Fruit fly (Drosophila melanogaster): ENCODE measurements around the gene CG13144.

Gene CG13144

DNA sequence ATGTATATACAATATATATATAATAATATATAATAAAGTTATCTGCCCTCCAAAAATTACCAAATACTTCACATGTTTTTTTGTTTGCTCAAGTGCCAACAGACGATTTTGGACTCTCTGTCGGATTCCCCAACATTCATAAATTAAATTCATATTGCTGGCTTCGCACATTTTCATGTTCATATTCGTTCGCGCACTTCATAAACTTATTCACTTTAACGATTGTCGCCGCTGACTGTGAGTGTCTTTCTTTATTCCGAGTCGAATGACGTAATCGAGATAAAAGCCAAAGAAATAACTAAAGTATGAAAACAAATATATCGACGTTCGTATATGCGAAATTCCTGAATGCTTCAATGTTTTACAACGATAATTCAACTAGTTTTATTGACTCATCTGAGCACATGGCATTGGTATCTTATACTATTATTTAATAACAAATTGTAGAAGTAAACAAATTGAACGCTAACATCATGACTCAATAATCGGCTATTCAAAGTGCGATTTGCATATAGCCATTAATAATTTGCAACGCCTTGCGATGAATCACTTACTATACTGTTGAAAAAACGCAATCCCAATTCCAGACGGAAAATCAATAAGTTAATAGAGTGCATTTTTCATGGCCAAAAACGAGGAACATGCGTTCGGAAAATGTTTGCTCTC lies 9.2 kb upstream of the CG13144 start:
- TF ChIP-seq h (optimal IDR thresholded peaks at IDR 0.05) (no peak), insv (optimal IDR thresholded peaks at IDR 0.05) (no peak), Myc (optimal IDR thresholded peaks at IDR 0.05) (no peak), ttk (optimal IDR thresholded peaks at IDR 0.05) (no peak), Sin3A (optimal IDR thresholded peaks at IDR 0.05) (no peak), psq (optimal IDR thresholded peaks at IDR 0.05) (no peak)

dm6 chr2L:10499608-10500007 lies 8.4 kb upstream of the CG13144 start:
- TF ChIP-seq h (optimal IDR thresholded peaks at IDR 0.05) (no peak), Sin3A (optimal IDR thresholded peaks at IDR 0.05) (no peak), ttk (optimal IDR thresholded peaks at IDR 0.05) (no peak), psq (optimal IDR thresholded peaks at IDR 0.05) (no peak), insv (optimal IDR thresholded peaks at IDR 0.05) (no peak), Myc (optimal IDR thresholded peaks at IDR 0.05) (no peak)

DNA sequence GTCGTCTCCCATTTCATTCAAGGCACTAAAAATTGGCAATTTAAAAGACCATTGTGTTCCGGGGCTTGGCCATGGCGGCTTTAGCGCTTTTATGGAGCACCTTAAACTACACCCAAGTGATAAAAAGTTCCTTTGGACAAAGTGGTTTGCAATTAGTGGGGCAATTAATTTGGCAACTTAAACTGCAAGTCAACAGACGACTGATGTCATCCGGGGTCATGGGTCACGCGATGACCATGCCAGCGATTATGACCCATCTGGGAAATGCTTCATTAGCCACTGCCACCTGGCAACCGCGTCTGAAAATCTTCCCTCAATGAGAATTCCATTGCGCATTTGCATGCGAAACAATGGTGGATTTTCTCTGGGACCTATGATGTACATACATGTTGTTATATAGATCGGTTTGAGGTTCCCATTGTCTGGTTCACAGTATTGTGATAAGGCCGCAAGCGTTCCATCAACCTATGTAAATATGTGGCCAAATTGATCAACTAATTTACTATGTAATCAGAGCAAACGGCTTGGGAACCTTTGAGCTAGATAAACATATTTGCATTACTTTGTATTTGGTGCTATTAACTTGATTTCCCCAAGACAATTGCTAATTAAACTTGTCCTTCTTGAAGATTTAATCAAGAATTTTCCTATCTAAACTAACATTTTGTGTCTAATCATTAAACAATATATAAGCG lies 6.0 kb upstream of the CG13144 start:
- TF ChIP-seq h (optimal IDR thresholded peaks at IDR 0.05) (no peak), Sin3A (optimal IDR thresholded peaks at IDR 0.05) (no peak), insv (optimal IDR thresholded peaks at IDR 0.05) (no peak), Myc (optimal IDR thresholded peaks at IDR 0.05) (no peak), ttk (optimal IDR thresholded peaks at IDR 0.05) (no peak), psq (optimal IDR thresholded peaks at IDR 0.05) (no peak)

- TF ChIP-seq psq (optimal IDR thresholded peaks at IDR 0.05): no peak
- no peak for TF ChIP-seq ttk (optimal IDR thresholded peaks at IDR 0.05)
- no peak for TF ChIP-seq Sin3A (optimal IDR thresholded peaks at IDR 0.05)
- no peak for TF ChIP-seq Myc (optimal IDR thresholded peaks at IDR 0.05)
- no peak for TF ChIP-seq insv (optimal IDR thresholded peaks at IDR 0.05)
- no peak for TF ChIP-seq h (optimal IDR thresholded peaks at IDR 0.05)
These were observed 5.1 kb upstream of the CG13144 start for dm6 chr2L:10496338-10496737.

DNA sequence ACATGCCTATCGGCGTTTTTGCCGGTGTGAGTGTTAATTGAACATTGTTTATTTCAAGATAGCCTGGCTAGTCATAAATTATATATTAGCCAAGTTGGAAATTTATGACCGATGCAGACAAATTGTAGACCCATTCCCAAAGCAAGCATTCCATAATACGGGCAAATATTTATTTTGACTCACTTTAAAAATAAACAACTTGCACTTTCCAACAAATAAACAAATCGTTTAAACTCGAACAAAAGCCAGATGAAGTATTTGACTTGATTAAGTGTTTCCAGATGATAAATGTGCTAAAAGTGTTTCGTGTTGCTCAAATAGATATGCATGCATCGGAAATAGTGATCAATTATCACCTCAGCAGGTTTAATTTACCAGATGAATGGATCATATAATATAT lies 4.2 kb upstream of the CG13144 start:
- no peak for TF ChIP-seq Sin3A (optimal IDR thresholded peaks at IDR 0.05)
- no peak for TF ChIP-seq ttk (optimal IDR thresholded peaks at IDR 0.05)
- TF ChIP-seq Myc (optimal IDR thresholded peaks at IDR 0.05): no peak
- no peak for TF ChIP-seq psq (optimal IDR thresholded peaks at IDR 0.05)
- TF ChIP-seq insv (optimal IDR thresholded peaks at IDR 0.05): no peak
- no peak for TF ChIP-seq h (optimal IDR thresholded peaks at IDR 0.05)

- TF ChIP-seq psq (optimal IDR thresholded peaks at IDR 0.05) (no peak), ttk (optimal IDR thresholded peaks at IDR 0.05) (no peak), h (optimal IDR thresholded peaks at IDR 0.05) (no peak), Myc (optimal IDR thresholded peaks at IDR 0.05) (no peak), Sin3A (optimal IDR thresholded peaks at IDR 0.05) (no peak), insv (optimal IDR thresholded peaks at IDR 0.05) (no peak)
These were observed 2.6 kb downstream of the CG13144 start, which contains the start of the genes Cog4 and CG6144 for dm6 chr2L:10488484-10489223. TSS of gene Cog4 (minus strand) at chr2L:10488622. TSS of gene CG6144 (plus strand) at chr2L:10488694.

- TF ChIP-seq insv (optimal IDR thresholded peaks at IDR 0.05): no peak
- no peak for TF ChIP-seq Sin3A (optimal IDR thresholded peaks at IDR 0.05)
- TF ChIP-seq h (optimal IDR thresholded peaks at IDR 0.05): no peak
- TF ChIP-seq Myc (optimal IDR thresholded peaks at IDR 0.05): no peak
- TF ChIP-seq ttk (optimal IDR thresholded peaks at IDR 0.05): no peak
- no peak for TF ChIP-seq psq (optimal IDR thresholded peaks at IDR 0.05)
These were observed 8.2 kb downstream of the CG13144 start, which contains the start of gene Grip75 for dm6 chr2L:10483073-10483472. TSS of gene Grip75 (plus strand) at chr2L:10483295.

DNA sequence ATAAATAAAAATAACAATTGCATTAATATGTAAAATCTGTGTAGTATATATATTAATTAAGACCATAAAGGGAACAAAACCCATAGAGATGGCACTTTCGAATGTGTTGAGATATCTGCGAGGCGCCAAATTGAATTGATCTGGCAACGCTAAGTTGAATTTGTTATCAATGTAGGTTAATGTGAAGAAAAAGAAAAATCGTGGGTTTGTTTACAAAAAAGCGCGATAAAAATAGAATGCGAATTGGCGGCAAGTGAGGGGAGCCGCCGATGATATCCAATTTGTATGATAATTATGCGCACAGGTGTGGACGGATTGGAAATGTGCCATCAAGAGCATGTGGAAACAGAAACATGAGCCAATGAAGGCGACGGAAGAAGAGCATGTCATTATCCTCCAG lies 11.4 kb downstream of the CG13144 start:
- TF ChIP-seq psq (optimal IDR thresholded peaks at IDR 0.05) (no peak), ttk (optimal IDR thresholded peaks at IDR 0.05) (no peak), insv (optimal IDR thresholded peaks at IDR 0.05) (no peak), Sin3A (optimal IDR thresholded peaks at IDR 0.05) (no peak), h (optimal IDR thresholded peaks at IDR 0.05) (no peak), Myc (optimal IDR thresholded peaks at IDR 0.05) (no peak)

DNA sequence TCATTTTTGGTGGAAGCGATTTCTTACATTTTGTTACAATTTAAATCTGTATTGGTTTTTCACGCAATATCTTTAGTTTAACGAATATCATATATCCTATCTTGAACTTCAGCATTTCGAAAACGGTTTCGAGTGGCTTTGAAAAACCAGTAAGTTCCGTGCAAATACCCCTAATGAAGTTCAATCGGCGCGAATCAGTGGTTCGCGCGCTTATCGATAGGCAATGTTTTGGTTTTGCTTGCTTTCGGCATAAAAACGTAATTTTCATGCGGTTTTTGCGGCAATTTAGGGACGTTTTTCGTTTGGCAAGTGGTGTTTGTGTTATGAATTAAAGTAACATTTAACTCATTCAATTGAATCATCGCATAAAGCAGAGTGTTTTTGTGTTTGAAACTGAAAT lies 14.4 kb downstream of the CG13144 start, which contains the start of gene RluA-2:
Gene RluA-2 (plus strand): TSS at position 195 of the 400 bp plus-strand sequence.
- TF ChIP-seq h (optimal IDR thresholded peaks at IDR 0.05) (no peak), psq (optimal IDR thresholded peaks at IDR 0.05) (no peak), ttk (optimal IDR thresholded peaks at IDR 0.05) (no peak), insv (optimal IDR thresholded peaks at IDR 0.05) (no peak), Myc (optimal IDR thresholded peaks at IDR 0.05) (no peak), Sin3A (optimal IDR thresholded peaks at IDR 0.05) (no peak)

- TF ChIP-seq Sin3A (optimal IDR thresholded peaks at IDR 0.05) (no peak), Myc (optimal IDR thresholded peaks at IDR 0.05) (no peak), ttk (optimal IDR thresholded peaks at IDR 0.05) (no peak), h (optimal IDR thresholded peaks at IDR 0.05) (no peak), insv (optimal IDR thresholded peaks at IDR 0.05) (no peak), psq (optimal IDR thresholded peaks at IDR 0.05) (no peak)
These were observed 16.4 kb downstream of the CG13144 start for dm6 chr2L:10474815-10475214.

dm6 chr2L:10474268-10474678 lies 17.0 kb downstream of the CG13144 start, which contains the start of gene RluA-1:
TSS of gene RluA-1 (minus strand) at chr2L:10474349.
- TF ChIP-seq Myc (optimal IDR thresholded peaks at IDR 0.05) (no peak), psq (optimal IDR thresholded peaks at IDR 0.05) (no peak), h (optimal IDR thresholded peaks at IDR 0.05) (no peak), ttk (optimal IDR thresholded peaks at IDR 0.05) (no peak), insv (optimal IDR thresholded peaks at IDR 0.05) (no peak), Sin3A (optimal IDR thresholded peaks at IDR 0.05) (no peak)

All from Kc167 (cell line).